Worm (Caenorhabditis elegans): ENCODE data around the gene morc-1.

ce11 chrIII:5227831-5228467 lies 21.2 kb upstream of the morc-1 start, which contains the start of the genes C34E10.12, C34E10.10 and atp-2:
- TF ChIP-seq tra-4 (tag; optimal IDR thresholded peaks at IDR 0.05) (no peak), tbx-11 (GFP tag; IDR thresholded peaks at IDR 0.05) (no peak), ama-1 (optimal IDR thresholded peaks at IDR 0.05) (no peak), hnd-1 (tag; optimal IDR thresholded peaks at IDR 0.05) (no peak), ceh-13 (GFP tag; optimal IDR thresholded peaks at IDR 0.05) (no peak), ets-7 (tag; optimal IDR thresholded peaks at IDR 0.05) (no peak), scrt-1 (GFP tag; IDR thresholded peaks at IDR 0.05) (no peak), flt-1 (GFP tag; IDR thresholded peaks at IDR 0.05) (no peak), sea-1 (GFP tag; conservative IDR thresholded peaks at IDR 0.05) (no peak), tbx-37 (GFP tag; conservative IDR thresholded peaks at IDR 0.05) (no peak), aly-1 (tag; optimal IDR thresholded peaks at IDR 0.05) (no peak), B0310.2 (tag; optimal IDR thresholded peaks at IDR 0.05) (no peak)
